Fruit fly (Drosophila melanogaster) whole organism, embryonic: ENCODE data around the gene Pde11.

Experiments
- Aef1 ChIP-seq: fragments of 200-800 bp; sonication (Bioruptor generic); IDR thresholded peaks from 3 replicates; pipeline ENCODE4 v1.3.6; 2022; ENCODE audit warnings: missing biosample characterization, missing genetic modification characterization
- CG1024 ChIP-seq: fragments of 200-800 bp; sonication (Bioruptor generic); IDR thresholded peaks from 2 replicates; pipeline ENCODE4 v1.3.6; 2022; ENCODE audit warnings: missing biosample characterization, missing genetic modification characterization
- CG10366 ChIP-seq: fragments of 200-800 bp; sonication (Bioruptor generic); IDR thresholded peaks from 2 replicates; pipeline ENCODE4 v1.3.6; 2022; ENCODE audit warnings: missing biosample characterization, missing genetic modification characterization
- CG10462 ChIP-seq: fragments of 200-800 bp; sonication (Bioruptor generic); optimal IDR thresholded peaks from 2 replicates; lab custom pipeline; 2016; ENCODE audit warnings: missing biosample characterization, missing genetic modification characterization
- CG10565 ChIP-seq: fragments of 200-800 bp; sonication (Bioruptor generic); optimal IDR thresholded peaks from 3 replicates; lab custom pipeline; 2016; ENCODE audit warnings: missing biosample characterization, mild to moderate bottlenecking, missing genetic modification characterization
- CG11398 ChIP-seq: fragments of 200-800 bp; sonication (Bioruptor generic); optimal IDR thresholded peaks from 2 replicates; lab custom pipeline; 2016; ENCODE audit warnings: missing biosample characterization, missing genetic modification characterization
- CG11456 ChIP-seq: fragments of 200-800 bp; sonication (Bioruptor generic); IDR thresholded peaks from 3 replicates; pipeline ENCODE4 v1.3.6; 2022; ENCODE audit warnings: missing biosample characterization, missing genetic modification characterization
- CG12744 ChIP-seq: fragments of 200-800 bp; sonication (Bioruptor generic); optimal IDR thresholded peaks from 2 replicates; lab custom pipeline; 2016; ENCODE audit warnings: missing biosample characterization, missing genetic modification characterization
- CG15073 ChIP-seq: fragments of 200-800 bp; sonication (Bioruptor generic); optimal IDR thresholded peaks from 2 replicates; lab custom pipeline; 2016; ENCODE audit warnings: missing biosample characterization, missing genetic modification characterization
- CG15514 ChIP-seq: fragments of 200-800 bp; sonication (Bioruptor generic); optimal IDR thresholded peaks from 3 replicates; lab custom pipeline; 2017; ENCODE audit warnings: missing biosample characterization, missing genetic modification characterization, mild to moderate bottlenecking, moderate library complexity, missing genetic modification reagents
- CG15696 ChIP-seq: fragments of 200-800 bp; sonication (Bioruptor generic); optimal IDR thresholded peaks from 2 replicates; lab custom pipeline; 2019; ENCODE audit warnings: missing biosample characterization, mild to moderate bottlenecking, missing genetic modification characterization, moderate library complexity
- CG30403 ChIP-seq: fragments of 200-800 bp; sonication (Bioruptor generic); optimal IDR thresholded peaks from 3 replicates; lab custom pipeline; 2016; ENCODE audit warnings: missing biosample characterization, missing genetic modification characterization
- CG3065 ChIP-seq: fragments of 200-800 bp; sonication (Bioruptor generic); optimal IDR thresholded peaks from 2 replicates; lab custom pipeline; 2016; ENCODE audit warnings: missing biosample characterization, missing genetic modification characterization
- CG42726 ChIP-seq: fragments of 200-800 bp; sonication (Bioruptor generic); IDR thresholded peaks from 2 replicates; pipeline ENCODE4 v1.3.6; 2022; ENCODE audit warnings: missing biosample characterization, missing genetic modification characterization; ENCODE audit not compliant: partially characterized antibody
- CG4730 ChIP-seq: fragments of 200-800 bp; sonication (Bioruptor generic); IDR thresholded peaks from 2 replicates; pipeline ENCODE4 v1.3.6; 2022; ENCODE audit warnings: missing biosample characterization, missing genetic modification characterization
- CG8281 ChIP-seq: fragments of 200-800 bp; sonication (Bioruptor generic); optimal IDR thresholded peaks from 2 replicates; lab custom pipeline; 2018; ENCODE audit warnings: missing biosample characterization, mild to moderate bottlenecking, missing genetic modification characterization, moderate library complexity
- CG8290 ChIP-seq, 3 experiments: fragments of 200-800 bp; sonication (Bioruptor generic); optimal IDR thresholded peaks; 2 replicates each; lab custom pipeline; 2016 to 2019; ENCODE audit warnings: missing biosample characterization in 3 of 3, missing genetic modification characterization in 3 of 3, mild to moderate bottlenecking in 2 of 3, moderate library complexity in 1 of 3
- CG8359 ChIP-seq: fragments of 200-800 bp; sonication (Bioruptor generic); optimal IDR thresholded peaks from 2 replicates; lab custom pipeline; 2017; ENCODE audit warnings: missing biosample characterization, mild to moderate bottlenecking, missing genetic modification characterization, borderline replicate concordance
- CG8478 ChIP-seq: fragments of >200 bp; optimal IDR thresholded peaks from 2 replicates; lab custom pipeline; 2018
- Chrac-16 ChIP-seq: fragments of 200-800 bp; sonication (Bioruptor generic); optimal IDR thresholded peaks from 3 replicates; lab custom pipeline; 2016; ENCODE audit warnings: missing biosample characterization, missing genetic modification characterization
- CkIIα-i1 ChIP-seq: fragments of 200-800 bp; sonication (Bioruptor generic); IDR thresholded peaks from 2 replicates; pipeline ENCODE4 v1.3.6; 2022; ENCODE audit warnings: missing biosample characterization, missing genetic modification characterization
- CoRest ChIP-seq: fragments of 200-800 bp; sonication (Bioruptor generic); optimal IDR thresholded peaks from 3 replicates; lab custom pipeline; 2018; ENCODE audit warnings: missing biosample characterization, mild to moderate bottlenecking, missing genetic modification characterization, moderate library complexity
- Deaf1 ChIP-seq: fragments of 200-800 bp; optimal IDR thresholded peaks from 3 replicates; lab custom pipeline; 2019; ENCODE audit warnings: missing biosample characterization, mild to moderate bottlenecking, missing genetic modification characterization, moderate library complexity
- E2f2 ChIP-seq: fragments of 200-800 bp; sonication (Bioruptor generic); IDR thresholded peaks from 2 replicates; pipeline ENCODE4 v1.3.6; 2022; ENCODE audit warnings: missing biosample characterization, missing genetic modification characterization
- Hr78 ChIP-seq, 2 experiments: fragments of 200-800 bp in 1 of 2; fragments of >200 bp in 1 of 2; sonication (Bioruptor generic) in 1 of 2; optimal IDR thresholded peaks; 2 replicates each; lab custom pipeline; 2017 to 2019; ENCODE audit warnings: missing biosample characterization in 2 of 2, missing genetic modification characterization in 2 of 2, mild to moderate bottlenecking in 1 of 2, moderate library complexity in 1 of 2
- Lim3 ChIP-seq: fragments of 200-800 bp; sonication (Bioruptor generic); IDR thresholded peaks from 2 replicates; pipeline ENCODE4 v1.3.6; 2022; ENCODE audit warnings: missing biosample characterization, missing genetic modification characterization
- NC2β ChIP-seq: fragments of 200-800 bp; sonication (Bioruptor generic); optimal IDR thresholded peaks from 2 replicates; lab custom pipeline; 2016; ENCODE audit warnings: missing biosample characterization, missing genetic modification characterization
- NFAT ChIP-seq: fragments of 200-800 bp; sonication (Bioruptor generic); IDR thresholded peaks from 2 replicates; pipeline ENCODE4 v1.3.6; 2022; ENCODE audit warnings: missing biosample characterization, missing genetic modification characterization
- Neu2 ChIP-seq: fragments of 200-800 bp; sonication (Bioruptor generic); optimal IDR thresholded peaks from 3 replicates; lab custom pipeline; 2016; ENCODE audit warnings: missing biosample characterization, missing genetic modification characterization, borderline replicate concordance
- PHDP ChIP-seq: fragments of 200-800 bp; sonication (Bioruptor generic); optimal IDR thresholded peaks from 3 replicates; lab custom pipeline; 2018; ENCODE audit warnings: missing biosample characterization, mild to moderate bottlenecking, missing genetic modification characterization, moderate library complexity
- Rx ChIP-seq: fragments of 200-800 bp; sonication (Bioruptor generic); IDR thresholded peaks from 2 replicates; pipeline ENCODE4 v1.3.6; 2022; ENCODE audit warnings: missing biosample characterization, missing genetic modification characterization
- Sox100B ChIP-seq: fragments of 200-800 bp; sonication (Bioruptor generic); optimal IDR thresholded peaks from 3 replicates; lab custom pipeline; 2018; ENCODE audit warnings: missing biosample characterization, mild to moderate bottlenecking, missing genetic modification characterization
- Sox102F ChIP-seq: fragments of 200-800 bp; sonication (Bioruptor generic); optimal IDR thresholded peaks from 2 replicates; lab custom pipeline; 2018; ENCODE audit warnings: missing biosample characterization, mild to moderate bottlenecking, missing genetic modification characterization, moderate library complexity
- ap ChIP-seq: fragments of 200-800 bp; sonication (Bioruptor generic); IDR thresholded peaks from 2 replicates; pipeline ENCODE4 v1.3.6; 2022; ENCODE audit warnings: missing biosample characterization, missing genetic modification characterization
- cato ChIP-seq: fragments of 200-800 bp; sonication (Bioruptor generic); optimal IDR thresholded peaks from 2 replicates; lab custom pipeline; 2016; ENCODE audit warnings: missing biosample characterization, missing genetic modification characterization, borderline replicate concordance
- chm ChIP-seq: fragments of 200-800 bp; sonication (Bioruptor generic); IDR thresholded peaks from 2 replicates; pipeline ENCODE4 v1.3.6; 2022; ENCODE audit warnings: missing biosample characterization, missing genetic modification characterization
- esg ChIP-seq: fragments of 200-800 bp; sonication (Bioruptor generic); conservative IDR thresholded peaks from 2 replicates; pipeline ENCODE4 v1.3.6; 2022; ENCODE audit warnings: missing biosample characterization, missing genetic modification characterization
- fd3F ChIP-seq: fragments of 200-800 bp; sonication (Bioruptor generic); optimal IDR thresholded peaks from 2 replicates; lab custom pipeline; 2018; ENCODE audit warnings: missing biosample characterization, mild to moderate bottlenecking, missing genetic modification characterization, moderate library complexity
- ham ChIP-seq: fragments of 200-800 bp; sonication (Bioruptor generic); IDR thresholded peaks from 2 replicates; pipeline ENCODE4 v1.3.6; 2022; ENCODE audit warnings: missing biosample characterization, missing genetic modification characterization
- hb ChIP-seq: fragments of 200-800 bp; sonication (Bioruptor generic); IDR thresholded peaks from 3 replicates; pipeline ENCODE4 v1.3.6; 2022; ENCODE audit warnings: missing biosample characterization, missing genetic modification characterization; ENCODE audit not compliant: partially characterized antibody
- kay ChIP-seq: fragments of 200-800 bp; sonication (Bioruptor generic); optimal IDR thresholded peaks from 2 replicates; lab custom pipeline; 2016; ENCODE audit warnings: missing biosample characterization, missing genetic modification characterization
- kni ChIP-seq: fragments of 200-800 bp; sonication (Bioruptor generic); optimal IDR thresholded peaks from 3 replicates; lab custom pipeline; 2017; ENCODE audit warnings: mild to moderate bottlenecking, missing biosample characterization, missing genetic modification reagents, missing genetic modification characterization
- lmd ChIP-seq: fragments of 200-800 bp; sonication (Bioruptor generic); IDR thresholded peaks from 2 replicates; pipeline ENCODE4 v1.3.6; 2022; ENCODE audit warnings: missing biosample characterization, missing genetic modification characterization
- ro ChIP-seq: fragments of 200-800 bp; sonication (Bioruptor generic); IDR thresholded peaks from 2 replicates; pipeline ENCODE4 v1.3.6; 2022; ENCODE audit warnings: missing biosample characterization, missing genetic modification characterization
- sens-2 ChIP-seq: fragments of 200-800 bp; sonication (Bioruptor generic); IDR thresholded peaks from 2 replicates; pipeline ENCODE4 v1.3.6; 2022; ENCODE audit warnings: missing biosample characterization, missing genetic modification characterization
- slou ChIP-seq: fragments of 200-800 bp; sonication (Bioruptor generic); optimal IDR thresholded peaks from 3 replicates; lab custom pipeline; 2016; ENCODE audit warnings: missing biosample characterization, missing genetic modification characterization
- unc-4 ChIP-seq: fragments of 200-800 bp; sonication (Bioruptor generic); IDR thresholded peaks from 2 replicates; pipeline ENCODE4 v1.3.6; 2022; ENCODE audit warnings: missing biosample characterization, missing genetic modification characterization; ENCODE audit not compliant: partially characterized antibody
- vfl ChIP-seq: fragments of 200-800 bp; sonication (Bioruptor generic); optimal IDR thresholded peaks from 2 replicates; lab custom pipeline; 2016; ENCODE audit warnings: missing biosample characterization, missing genetic modification characterization
- vnd ChIP-seq: fragments of 200-800 bp; sonication (Bioruptor generic); IDR thresholded peaks from 3 replicates; pipeline ENCODE4 v1.3.6; 2022; ENCODE audit warnings: missing biosample characterization, missing genetic modification characterization; ENCODE audit not compliant: partially characterized antibody
- zf30C ChIP-seq: fragments of 200-800 bp; sonication (Bioruptor generic); optimal IDR thresholded peaks from 3 replicates; lab custom pipeline; 2018; ENCODE audit warnings: missing biosample characterization, mild to moderate bottlenecking, missing genetic modification characterization

The Pde11 gene

dm6 chr2L:18557965-18558537 is 32.1 kb downstream of the Pde11 start (continued):
- TF ChIP-seq unc-4 (GFP tag; lab: Robert Waterston, UW) (no peak), Rx (GFP tag; lab: Robert Waterston, UW) (no peak), kni (GFP tag; lab: Kevin White, UChicago) (no peak), CG42726 (no peak), zf30C (GFP tag; lab: Kevin White, UChicago) (no peak), Chrac-16 (GFP tag; lab: Kevin White, UChicago) (peak; percentile 47), lmd (peak; percentile 78), NC2β (GFP tag; lab: Kevin White, UChicago) (no peak), CG8290 (GFP tag; optimal IDR thresholded peaks at IDR 0.05; lab: Kevin White, UChicago) (peak; percentile 6), CG8290 (tag; optimal IDR thresholded peaks at IDR 0.05; lab: Kevin White, UChicago) (peak in 1 of 2 experiments; percentile 8), Neu2 (GFP tag; lab: Kevin White, UChicago) (no peak), CG3065 (no peak), CG11456 (GFP tag; lab: Robert Waterston, UW) (no peak), CG1024 (GFP tag; lab: Robert Waterston, UW) (peak; percentile 73), Aef1 (GFP tag; lab: Robert Waterston, UW) (peak; percentile 85), CG4730 (GFP tag; lab: Robert Waterston, UW) (peak; percentile 66), CG30403 (GFP tag; lab: Kevin White, UChicago) (peak; percentile 75), CG15073 (GFP tag; lab: Kevin White, UChicago) (no peak), Lim3 (GFP tag; lab: Robert Waterston, UW) (peak; percentile 81), CG8359 (GFP tag; lab: Kevin White, UChicago) (no peak), CG8281 (tag; lab: Kevin White, UChicago) (peak; percentile 45), Sox100B (GFP tag; lab: Kevin White, UChicago) (peak; percentile 73), NFAT (no peak), fd3F (GFP tag; lab: Kevin White, UChicago) (peak; percentile 61), Hr78 (GFP tag; optimal IDR thresholded peaks at IDR 0.05; lab: Kevin White, UChicago) (peak in 1 of 2 experiments; percentile 59), E2f2 (peak; percentile 69), hb (GFP tag; lab: Robert Waterston, UW) (no peak), PHDP (peak; percentile 84), esg (GFP tag; lab: Robert Waterston, UW) (peak; percentile 85), CoRest (tag; lab: Kevin White, UChicago) (peak; percentile 72), CkIIα-i1 (GFP tag; lab: Robert Waterston, UW) (no peak), CG10462 (no peak), CG10366 (peak; percentile 73), Deaf1 (tag; lab: Kevin White, UChicago) (peak; percentile 29), CG15514 (GFP tag; lab: Kevin White, UChicago) (peak; percentile 62), ham (peak; percentile 36; the same call in 1 of the 2 replicates), CG15696 (tag; lab: Kevin White, UChicago) (peak; percentile 35), kay (GFP tag; lab: Kevin White, UChicago) (peak; percentile 58), sens-2 (GFP tag; lab: Robert Waterston, UW) (peak; percentile 59; the same call in 1 of the 2 replicates), vfl (peak; percentile 3), CG12744 (GFP tag; lab: Kevin White, UChicago) (no peak), Sox102F (GFP tag; lab: Kevin White, UChicago) (peak; percentile 87), slou (GFP tag; lab: Kevin White, UChicago) (peak; percentile 42), ro (GFP tag; lab: Robert Waterston, UW) (0 out of 2 replicates have a peak, but pooled peaks have one; percentile 27), cato (GFP tag; lab: Kevin White, UChicago) (peak; percentile 43), ap (GFP tag; lab: Robert Waterston, UW) (peak; percentile 82), CG11398 (no peak), CG8478 (no peak), CG10565 (no peak), chm (GFP tag; lab: Robert Waterston, UW) (no peak), vnd (GFP tag; lab: Robert Waterston, UW) (no peak)
